Fruit fly (Drosophila melanogaster): Measurements from ENCODE around the gene Sgs8.

Gene Sgs8

DNA sequence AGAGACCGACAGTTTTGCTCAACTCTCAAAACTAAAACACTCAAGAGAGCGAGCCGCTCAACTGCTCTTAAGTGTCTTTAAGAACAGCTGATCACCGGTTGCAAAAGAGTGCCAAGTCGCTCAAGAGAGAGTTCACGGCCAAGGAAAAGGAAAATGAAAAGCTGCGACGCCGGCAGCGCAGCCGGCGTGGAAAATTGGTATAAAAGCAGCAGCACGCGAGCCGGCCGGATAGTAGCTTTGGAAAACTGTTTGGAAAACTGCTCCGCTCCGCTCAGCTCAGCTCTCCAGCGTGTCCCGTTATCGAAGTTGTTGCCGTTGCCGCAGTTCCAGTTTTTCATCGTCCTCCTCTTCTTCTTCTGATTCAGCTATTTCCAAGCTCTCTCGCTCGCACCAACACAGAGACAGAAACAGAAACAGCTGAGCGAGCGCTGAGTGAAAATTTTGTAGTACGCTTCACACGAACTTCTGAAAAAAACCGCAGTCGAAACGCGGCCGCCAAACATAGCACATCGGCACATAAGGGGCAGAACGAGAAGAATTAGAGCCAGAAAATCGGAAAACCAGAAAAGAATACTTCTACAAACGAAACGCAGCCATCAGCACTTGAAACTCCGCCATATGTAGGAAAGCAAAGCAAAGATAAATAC is 21.7 kb downstream of the Sgs8 start, which contains the start of gene chrb (continued):
- no peak for TF ChIP-seq CG3838 (GFP tag; optimal IDR thresholded peaks at IDR 0.05)
- TF ChIP-seq schlank (tag; optimal IDR thresholded peaks at IDR 0.05): no peak
- TF ChIP-seq Side (GFP tag; optimal IDR thresholded peaks at IDR 0.05): peak; percentile 36
- peak; percentile 73 for TF ChIP-seq CrebB (tag; optimal IDR thresholded peaks at IDR 0.05)
- peak; percentile 65 for TF ChIP-seq CG12071 (GFP tag; optimal IDR thresholded peaks at IDR 0.05)
- no peak for TF ChIP-seq dm (GFP tag; optimal IDR thresholded peaks at IDR 0.05)
- TF ChIP-seq lbe (GFP tag; optimal IDR thresholded peaks at IDR 0.05): no peak
- TF ChIP-seq CG13775 (GFP tag; optimal IDR thresholded peaks at IDR 0.05): peak; percentile 51
- peak; percentile 67 for TF ChIP-seq CG13624 (GFP tag; optimal IDR thresholded peaks at IDR 0.05)
- TF ChIP-seq ATbp (GFP tag; optimal IDR thresholded peaks at IDR 0.05): peak; percentile 56
- peak; percentile 44; the same call in 1 of the 2 replicates for TF ChIP-seq stc (GFP tag; IDR thresholded peaks at IDR 0.05)
- 0 out of 2 replicates have a peak, but pooled peaks have one; percentile 26 for TF ChIP-seq NFAT (GFP tag; IDR thresholded peaks at IDR 0.05)
- no peak for TF ChIP-seq CG7556 (GFP tag; optimal IDR thresholded peaks at IDR 0.05)
- peak; percentile 36 for TF ChIP-seq CG12391 (tag; optimal IDR thresholded peaks at IDR 0.05)
- no peak for TF ChIP-seq E2f1 (GFP tag; IDR thresholded peaks at IDR 0.05)
- TF ChIP-seq CG2712 (tag; optimal IDR thresholded peaks at IDR 0.05): peak; percentile 56
- peak; percentile 67 for TF ChIP-seq CG4707 (GFP tag; optimal IDR thresholded peaks at IDR 0.05)
- TF ChIP-seq CG11560 (tag; IDR thresholded peaks at IDR 0.05): no peak
- peak; percentile 17 for TF ChIP-seq CG18619 (GFP tag; optimal IDR thresholded peaks at IDR 0.05)
- peak; percentile 77 for TF ChIP-seq psq (GFP tag; optimal IDR thresholded peaks at IDR 0.05)
- peak; percentile 59 for TF ChIP-seq ewg (GFP tag; optimal IDR thresholded peaks at IDR 0.05)
- TF ChIP-seq lola (GFP tag; optimal IDR thresholded peaks at IDR 0.05): no peak
- peak; percentile 30 for TF ChIP-seq shn (GFP tag; optimal IDR thresholded peaks at IDR 0.05)
- TF ChIP-seq CG5245 (GFP tag; optimal IDR thresholded peaks at IDR 0.05): peak; percentile 28
- TF ChIP-seq CG7271 (tag; optimal IDR thresholded peaks at IDR 0.05): no peak
- peak; percentile 43 for TF ChIP-seq pb (GFP tag; optimal IDR thresholded peaks at IDR 0.05)
- peak; percentile 79 for TF ChIP-seq nom (GFP tag; optimal IDR thresholded peaks at IDR 0.05)
- no peak for TF ChIP-seq CG1602 (GFP tag; optimal IDR thresholded peaks at IDR 0.05)
- no peak for TF ChIP-seq hth (optimal IDR thresholded peaks at IDR 0.05)
- peak; percentile 77 for TF ChIP-seq oc (tag; optimal IDR thresholded peaks at IDR 0.05)
- TF ChIP-seq Mrtf (GFP tag; IDR thresholded peaks at IDR 0.05): no peak
- peak; percentile 40; the same call in 1 of the 3 replicates for TF ChIP-seq HLH4C (GFP tag; IDR thresholded peaks at IDR 0.05; ENCODE audit: partially characterized antibody)
- peak; percentile 67 for TF ChIP-seq CG13296 (GFP tag; optimal IDR thresholded peaks at IDR 0.05)
- TF ChIP-seq jing (GFP tag; optimal IDR thresholded peaks at IDR 0.05): no peak
- no peak for TF ChIP-seq Nf-YA (GFP tag; IDR thresholded peaks at IDR 0.05)
- no peak for TF ChIP-seq CG13424 (tag; optimal IDR thresholded peaks at IDR 0.05)
- peak; percentile 21; the same call in 1 of the 2 replicates for TF ChIP-seq CG32772 (GFP tag; IDR thresholded peaks at IDR 0.05)
- TF ChIP-seq eyg (GFP tag; optimal IDR thresholded peaks at IDR 0.05): no peak
- TF ChIP-seq CG18262 (tag; optimal IDR thresholded peaks at IDR 0.05): peak; percentile 46
- TF ChIP-seq gcm2 (GFP tag; optimal IDR thresholded peaks at IDR 0.05): peak; percentile 62
- TF ChIP-seq sima (GFP tag; optimal IDR thresholded peaks at IDR 0.05): no peak
- no peak for TF ChIP-seq CG18011 (GFP tag; optimal IDR thresholded peaks at IDR 0.05)
- TF ChIP-seq org-1 (GFP tag; optimal IDR thresholded peaks at IDR 0.05): no peak
- peak; percentile 37 for TF ChIP-seq CG12236 (GFP tag; optimal IDR thresholded peaks at IDR 0.05)
- peak; percentile 43 for TF ChIP-seq CG4282 (GFP tag; optimal IDR thresholded peaks at IDR 0.05)
- TF ChIP-seq sd (tag; optimal IDR thresholded peaks at IDR 0.05): peak; percentile 65
- no peak for TF ChIP-seq tio (GFP tag; optimal IDR thresholded peaks at IDR 0.05)
- no peak for TF ChIP-seq CG11456 (GFP tag; IDR thresholded peaks at IDR 0.05)
- peak; percentile 80 for TF ChIP-seq CG17829 (tag; optimal IDR thresholded peaks at IDR 0.05)
- peak; percentile 41 for TF ChIP-seq run (tag; optimal IDR thresholded peaks at IDR 0.05)
